Fruit fly (Drosophila melanogaster): ENCODE results near the gene CG5004.

Gene CG5004

dm6 chrX:17147983-17148637, 40.7 kb downstream of the CG5004 start, which contains the start of gene RpS5a (continued):
- peak; percentile 44 for TF ChIP-seq CG12744 (GFP tag; optimal IDR thresholded peaks at IDR 0.05)
- TF ChIP-seq CG32532 (GFP tag; IDR thresholded peaks at IDR 0.05), result peak; percentile 79
- TF ChIP-seq CG14710 (tag; optimal IDR thresholded peaks at IDR 0.05), result peak; percentile 71
- TF ChIP-seq vvl (GFP tag; IDR thresholded peaks at IDR 0.05), result peak; percentile 79
- peak; percentile 39 for TF ChIP-seq CG4617 (GFP tag; optimal IDR thresholded peaks at IDR 0.05; ENCODE audit: borderline replicate concordance)
- peak; percentile 60 for TF ChIP-seq Chrac-16 (GFP tag; optimal IDR thresholded peaks at IDR 0.05)
- peak; percentile 9 to 60 for TF ChIP-seq bsh (GFP tag; optimal IDR thresholded peaks at IDR 0.05)
- no peak for TF ChIP-seq CG8281 (tag; optimal IDR thresholded peaks at IDR 0.05)
- TF ChIP-seq yki (optimal IDR thresholded peaks at IDR 0.05), result no peak
- TF ChIP-seq CG7556 (GFP tag; optimal IDR thresholded peaks at IDR 0.05), result peak; percentile 22
- TF ChIP-seq pnt (GFP tag; optimal IDR thresholded peaks at IDR 0.05), result peak; percentile 59
- peak; percentile 57 for TF ChIP-seq CG4730 (GFP tag; IDR thresholded peaks at IDR 0.05)
- TF ChIP-seq CG43689 (GFP tag; IDR thresholded peaks at IDR 0.05), result no peak
- TF ChIP-seq dimm (GFP tag; IDR thresholded peaks at IDR 0.05), result no peak
- TF ChIP-seq knrl (GFP tag; IDR thresholded peaks at IDR 0.05; ENCODE audit: partially characterized antibody), result peak; percentile 88
- TF ChIP-seq CG13123 (GFP tag; optimal IDR thresholded peaks at IDR 0.05), result peak; percentile 28
- no peak for TF ChIP-seq pros (GFP tag; optimal IDR thresholded peaks at IDR 0.05)
- TF ChIP-seq Oli (tag; optimal IDR thresholded peaks at IDR 0.05), result peak; percentile 63
- peak; percentile 88 for TF ChIP-seq odd (GFP tag; optimal IDR thresholded peaks at IDR 0.05)
- TF ChIP-seq D (optimal IDR thresholded peaks at IDR 0.05), result peak; percentile 72
- peak; percentile 77 for TF ChIP-seq D (GFP tag; optimal IDR thresholded peaks at IDR 0.05)
- peak; percentile 58 for TF ChIP-seq gro (GFP tag; optimal IDR thresholded peaks at IDR 0.05)
- peak; percentile 79 for TF ChIP-seq slp2 (GFP tag; optimal IDR thresholded peaks at IDR 0.05)
- peak; percentile 84 for TF ChIP-seq CG2875 (GFP tag; optimal IDR thresholded peaks at IDR 0.05)
- peak; percentile 92 for TF ChIP-seq CG7987 (GFP tag; optimal IDR thresholded peaks at IDR 0.05)
- TF ChIP-seq CG7372 (GFP tag; IDR thresholded peaks at IDR 0.05), result peak; percentile 73
- TF ChIP-seq esg (GFP tag; conservative IDR thresholded peaks at IDR 0.05), result peak; percentile 38; the same call in 1 of the 2 replicates
- TF ChIP-seq CG3726 (GFP tag; IDR thresholded peaks at IDR 0.05), result no peak
- peak; percentile 45; the same call in 1 of the 3 replicates for TF ChIP-seq CG11695 (GFP tag; IDR thresholded peaks at IDR 0.05)
- no peak for TF ChIP-seq Deaf1 (tag; optimal IDR thresholded peaks at IDR 0.05)
- TF ChIP-seq CG17359 (tag; optimal IDR thresholded peaks at IDR 0.05), result peak; percentile 65
- TF ChIP-seq Gsc (GFP tag; IDR thresholded peaks at IDR 0.05), result no peak
- TF ChIP-seq CG6254 (GFP tag; optimal IDR thresholded peaks at IDR 0.05), result peak; percentile 75
- TF ChIP-seq row (GFP tag; IDR thresholded peaks at IDR 0.05), result peak; percentile 77
- TF ChIP-seq Antp (GFP tag; optimal IDR thresholded peaks at IDR 0.05), result peak; percentile 82
- TF ChIP-seq CG9727 (GFP tag; optimal IDR thresholded peaks at IDR 0.05), result peak; percentile 91
- TF ChIP-seq Atf6 (GFP tag; IDR thresholded peaks at IDR 0.05), result peak; percentile 64
- peak; percentile 83 for TF ChIP-seq CG11723 (GFP tag; optimal IDR thresholded peaks at IDR 0.05)
- TF ChIP-seq CG1792 (GFP tag; optimal IDR thresholded peaks at IDR 0.05), result peak; percentile 69
- TF ChIP-seq Trl (optimal IDR thresholded peaks at IDR 0.05), result no peak
- TF ChIP-seq Trl (GFP tag; optimal IDR thresholded peaks at IDR 0.05), result peak; percentile 86
- peak; percentile 60 for TF ChIP-seq twi (tag; optimal IDR thresholded peaks at IDR 0.05)
- TF ChIP-seq CG12219 (GFP tag; optimal IDR thresholded peaks at IDR 0.05), result peak; percentile 65
- TF ChIP-seq H15 (GFP tag; IDR thresholded peaks at IDR 0.05), result peak; percentile 80; the same call in 2 of the 3 replicates
- peak; percentile 53 for TF ChIP-seq ems (GFP tag; optimal IDR thresholded peaks at IDR 0.05)
- TF ChIP-seq tup (GFP tag; optimal IDR thresholded peaks at IDR 0.05), result peak; percentile 63
- TF ChIP-seq CG13424 (tag; optimal IDR thresholded peaks at IDR 0.05), result peak; percentile 60
- TF ChIP-seq Scr (GFP tag; IDR thresholded peaks at IDR 0.05; ENCODE audit: partially characterized antibody), result peak; percentile 88
- peak; percentile 87 for TF ChIP-seq Rfx (GFP tag; IDR thresholded peaks at IDR 0.05)
- TF ChIP-seq CG3163 (GFP tag; optimal IDR thresholded peaks at IDR 0.05), result peak; percentile 62
- peak; percentile 90 for TF ChIP-seq phol (tag; optimal IDR thresholded peaks at IDR 0.05)

All from whole organism, embryonic.